Worm (Caenorhabditis elegans): Measurements from ENCODE around the gene EEED8.3.

DNA sequence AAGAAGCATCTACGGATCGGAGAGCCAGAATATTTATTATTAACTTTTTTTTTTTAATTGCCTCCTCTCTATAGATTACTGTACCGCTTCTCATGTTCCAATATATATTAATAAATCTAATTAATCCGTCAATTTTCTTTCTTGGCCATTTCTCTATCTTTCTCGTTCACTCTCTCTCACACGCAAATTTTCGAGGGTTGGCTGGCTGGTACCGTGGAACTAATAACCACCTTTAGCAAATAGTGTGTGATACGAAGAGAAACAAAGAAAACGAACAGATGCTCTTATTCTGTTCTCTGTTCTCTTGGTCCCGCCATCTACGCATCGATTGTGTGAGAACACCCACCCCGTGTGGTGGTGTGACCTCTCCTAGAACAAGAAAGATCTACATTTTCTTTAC lies 4.2 kb downstream of the EEED8.3 start:
- TF ChIP-seq W03F9.2 (tag; optimal IDR thresholded peaks at IDR 0.05) (no peak), him-1 (tag; optimal IDR thresholded peaks at IDR 0.05) (no peak), dao-5 (tag; optimal IDR thresholded peaks at IDR 0.05) (no peak)
